Fruit fly (Drosophila melanogaster) whole organism, pupa: ENCODE measurements around the gene CG1105.

ENCODE experiments used
- CG10348 ChIP-seq: fragments of 200-800 bp; sonication (Bioruptor generic); IDR thresholded peaks from 2 replicates; pipeline ENCODE4 v1.3.6; 2022; ENCODE audit warnings: missing biosample characterization, missing genetic modification characterization
- CG12605 ChIP-seq: fragments of 200-800 bp; sonication (Bioruptor generic); IDR thresholded peaks from 2 replicates; pipeline ENCODE4 v1.3.6; 2022; ENCODE audit warnings: missing biosample characterization, missing genetic modification characterization
- CG14655 ChIP-seq: fragments of 200-800 bp; sonication (Bioruptor generic); optimal IDR thresholded peaks from 3 replicates; lab custom pipeline; 2017; ENCODE audit warnings: mild to moderate bottlenecking, missing biosample characterization, missing genetic modification reagents, missing genetic modification characterization
- CG15710 ChIP-seq: fragments of 200-800 bp; sonication (Bioruptor generic); optimal IDR thresholded peaks from 2 replicates; lab custom pipeline; 2018; ENCODE audit warnings: missing biosample characterization, mild to moderate bottlenecking, missing genetic modification characterization, moderate library complexity
- CG17806 ChIP-seq: fragments of 200-800 bp; sonication (Bioruptor generic); optimal IDR thresholded peaks from 2 replicates; lab custom pipeline; 2018; ENCODE audit warnings: missing biosample characterization, mild to moderate bottlenecking, missing genetic modification characterization, moderate library complexity
- CG32121 ChIP-seq: fragments of 200-800 bp; sonication (Bioruptor generic); IDR thresholded peaks from 2 replicates; pipeline ENCODE4 v1.3.6; 2022; ENCODE audit warnings: missing biosample characterization, missing genetic modification characterization
- CG34367 ChIP-seq: fragments of 200-800 bp; sonication (Bioruptor generic); optimal IDR thresholded peaks from 2 replicates; lab custom pipeline; 2018; ENCODE audit warnings: missing biosample characterization, mild to moderate bottlenecking, missing genetic modification characterization
- CG4496 ChIP-seq: fragments of 200-800 bp; sonication (Bioruptor generic); IDR thresholded peaks from 3 replicates; pipeline ENCODE4 v1.3.6; 2022; ENCODE audit warnings: missing biosample characterization, missing genetic modification characterization
- CG8159 ChIP-seq: fragments of 200-800 bp; sonication (Bioruptor generic); optimal IDR thresholded peaks from 3 replicates; lab custom pipeline; 2018; ENCODE audit warnings: missing biosample characterization, mild to moderate bottlenecking, missing genetic modification characterization, moderate library complexity
- CG8301 ChIP-seq: fragments of 200-800 bp; sonication (Bioruptor generic); optimal IDR thresholded peaks from 2 replicates; lab custom pipeline; 2018; ENCODE audit warnings: missing biosample characterization, mild to moderate bottlenecking, missing genetic modification characterization
- CG9948 ChIP-seq: fragments of 200-800 bp; sonication (Bioruptor generic); optimal IDR thresholded peaks from 2 replicates; lab custom pipeline; 2018; ENCODE audit warnings: missing biosample characterization, mild to moderate bottlenecking, missing genetic modification characterization, moderate library complexity
- D1 ChIP-seq: fragments of 200-800 bp; sonication (Bioruptor generic); optimal IDR thresholded peaks from 2 replicates; lab custom pipeline; 2018; ENCODE audit warnings: missing biosample characterization, mild to moderate bottlenecking, missing genetic modification characterization, moderate library complexity
- EcR ChIP-seq: fragments of 200-800 bp; sonication (Bioruptor generic); optimal IDR thresholded peaks from 3 replicates; lab custom pipeline; 2019; ENCODE audit warnings: missing biosample characterization, missing genetic modification characterization, mild to moderate bottlenecking, moderate library complexity, missing genetic modification reagents
- Ets98B ChIP-seq: fragments of 200-800 bp; sonication (Bioruptor generic); IDR thresholded peaks from 2 replicates; pipeline ENCODE4 v1.3.6; 2022; ENCODE audit warnings: missing biosample characterization, missing genetic modification characterization
- Pif1A ChIP-seq: fragments of 200-800 bp; sonication (Bioruptor generic); optimal IDR thresholded peaks from 3 replicates; lab custom pipeline; 2016; ENCODE audit warnings: missing biosample characterization, missing genetic modification characterization
- Pif1B ChIP-seq: fragments of 200-800 bp; sonication (Bioruptor generic); optimal IDR thresholded peaks from 3 replicates; lab custom pipeline; 2016; ENCODE audit warnings: missing biosample characterization, missing genetic modification characterization
- Snoo ChIP-seq: fragments of 200-800 bp; sonication (Bioruptor generic); optimal IDR thresholded peaks from 3 replicates; lab custom pipeline; 2017; ENCODE audit warnings: missing biosample characterization, mild to moderate bottlenecking, missing genetic modification characterization, inconsistent platforms
- fd96Ca ChIP-seq: fragments of 200-800 bp; sonication (Bioruptor generic); IDR thresholded peaks from 3 replicates; pipeline ENCODE4 v1.3.6; 2022; ENCODE audit warnings: missing biosample characterization, missing genetic modification characterization
- gl ChIP-seq: fragments of 200-800 bp; sonication (Bioruptor generic); optimal IDR thresholded peaks from 2 replicates; lab custom pipeline; 2018; ENCODE audit warnings: missing biosample characterization, mild to moderate bottlenecking, missing genetic modification characterization
- rn ChIP-seq: fragments of 200-800 bp; sonication (Bioruptor generic); IDR thresholded peaks from 2 replicates; pipeline ENCODE4 v1.3.6; 2022; ENCODE audit warnings: missing biosample characterization, missing genetic modification characterization

The CG1105 gene

DNA sequence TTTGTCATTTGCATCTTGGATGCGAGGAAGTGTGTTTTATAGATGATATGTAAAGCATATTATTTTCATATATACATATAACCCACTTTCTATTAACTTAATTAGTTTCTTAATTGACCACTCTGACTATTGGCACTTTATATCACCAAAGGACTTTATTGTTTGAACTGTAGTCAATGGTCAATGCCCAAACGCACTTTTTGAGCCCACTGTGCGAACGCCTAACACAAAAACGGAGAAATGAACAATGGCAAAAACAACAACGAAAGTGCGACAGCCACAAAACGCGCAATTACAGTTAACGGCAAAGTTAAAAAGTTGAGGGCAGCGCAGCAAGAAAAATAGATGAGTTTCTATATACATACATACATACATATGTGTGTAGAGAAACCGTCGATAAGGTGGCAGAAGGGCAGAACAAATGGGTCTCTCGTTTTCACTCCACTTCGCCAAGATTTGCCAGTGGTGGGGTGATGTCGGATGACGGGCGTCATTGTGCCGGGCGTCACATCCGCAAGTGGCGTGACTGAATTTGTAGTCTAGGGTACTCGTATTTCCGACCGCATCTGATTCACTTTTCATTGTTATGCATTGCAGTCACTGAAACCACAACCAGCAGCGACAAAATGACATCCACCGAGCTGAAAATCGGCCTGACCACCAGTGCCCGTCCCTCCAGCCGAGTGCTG lies 9.5 kb upstream of the CG1105 start:
- peak; percentile 19 for TF ChIP-seq CG17806 (tag; lab: Kevin White, UChicago)
- TF ChIP-seq CG8159 (tag; lab: Kevin White, UChicago) = no peak
- TF ChIP-seq fd96Ca = no peak
- TF ChIP-seq Pif1A (GFP tag; lab: Kevin White, UChicago) = no peak
- no peak for TF ChIP-seq gl (tag; lab: Kevin White, UChicago)
- TF ChIP-seq CG8301 (tag; lab: Kevin White, UChicago) = peak; percentile 35

DNA sequence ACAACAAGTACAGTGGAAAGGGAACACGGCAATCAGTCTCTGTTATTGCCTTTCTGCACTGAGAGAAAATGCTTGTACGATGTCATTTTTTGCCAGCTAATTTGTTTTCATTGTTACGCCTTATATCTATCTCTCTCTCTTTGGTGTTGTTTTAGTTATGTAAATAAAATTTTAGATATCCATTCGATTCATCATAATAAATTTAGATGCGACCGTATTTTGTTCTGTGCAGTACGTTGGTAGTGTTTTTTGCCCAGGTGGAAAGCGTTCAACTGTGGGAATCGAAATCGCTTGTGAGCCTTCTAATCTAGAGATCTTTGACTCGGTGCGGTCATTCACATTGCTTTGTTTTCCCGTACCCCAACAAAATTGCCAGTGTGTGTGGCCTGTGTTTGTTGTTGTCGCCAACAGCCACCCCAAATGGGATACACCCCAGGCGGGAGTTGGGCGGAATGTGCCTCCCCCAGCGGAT lies 8.8 kb upstream of the CG1105 start:
- TF ChIP-seq rn (no peak), gl (tag; lab: Kevin White, UChicago) (peak; percentile 82), CG15710 (tag; lab: Kevin White, UChicago) (peak; percentile 89), CG9948 (peak; percentile 90), Pif1B (GFP tag; lab: Kevin White, UChicago) (peak; percentile 93), CG8301 (tag; lab: Kevin White, UChicago) (peak; percentile 91), Pif1A (GFP tag; lab: Kevin White, UChicago) (peak; percentile 93), Ets98B (GFP tag; lab: Robert Waterston, UW) (no peak), CG14655 (GFP tag; lab: Kevin White, UChicago) (peak; percentile 92), CG32121 (GFP tag; lab: Robert Waterston, UW) (no peak), CG34367 (tag; lab: Kevin White, UChicago) (peak; percentile 89), CG10348 (GFP tag; lab: Robert Waterston, UW) (no peak), CG17806 (tag; lab: Kevin White, UChicago) (peak; percentile 92), EcR (peak; percentile 94), CG4496 (GFP tag; lab: Robert Waterston, UW) (no peak), CG8159 (tag; lab: Kevin White, UChicago) (peak; percentile 91), Snoo (tag; lab: Kevin White, UChicago) (peak; percentile 93), fd96Ca (no peak), CG12605 (GFP tag; lab: Robert Waterston, UW) (no peak)

DNA sequence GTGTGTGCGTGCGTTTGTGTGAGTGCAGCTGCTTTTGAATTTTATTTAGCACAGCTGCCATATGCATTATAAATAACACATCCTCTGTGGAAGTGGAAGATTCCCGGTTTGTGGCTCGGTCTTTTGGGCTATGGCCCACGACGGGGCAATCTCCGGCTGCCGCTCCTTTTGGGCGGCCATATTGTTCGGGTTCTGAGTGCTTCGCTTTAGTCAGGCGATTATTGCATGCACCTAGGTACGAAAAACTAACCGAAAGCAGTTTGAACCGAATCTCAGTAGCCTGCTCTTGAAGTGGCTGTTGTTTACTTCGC lies 8.1 kb upstream of the CG1105 start:
- TF ChIP-seq Pif1A (GFP tag; lab: Kevin White, UChicago) (no peak), CG15710 (tag; lab: Kevin White, UChicago) (no peak), CG14655 (GFP tag; lab: Kevin White, UChicago) (no peak), Ets98B (GFP tag; lab: Robert Waterston, UW) (no peak), CG32121 (GFP tag; lab: Robert Waterston, UW) (no peak), D1 (tag; lab: Kevin White, UChicago) (no peak), CG9948 (no peak)

DNA sequence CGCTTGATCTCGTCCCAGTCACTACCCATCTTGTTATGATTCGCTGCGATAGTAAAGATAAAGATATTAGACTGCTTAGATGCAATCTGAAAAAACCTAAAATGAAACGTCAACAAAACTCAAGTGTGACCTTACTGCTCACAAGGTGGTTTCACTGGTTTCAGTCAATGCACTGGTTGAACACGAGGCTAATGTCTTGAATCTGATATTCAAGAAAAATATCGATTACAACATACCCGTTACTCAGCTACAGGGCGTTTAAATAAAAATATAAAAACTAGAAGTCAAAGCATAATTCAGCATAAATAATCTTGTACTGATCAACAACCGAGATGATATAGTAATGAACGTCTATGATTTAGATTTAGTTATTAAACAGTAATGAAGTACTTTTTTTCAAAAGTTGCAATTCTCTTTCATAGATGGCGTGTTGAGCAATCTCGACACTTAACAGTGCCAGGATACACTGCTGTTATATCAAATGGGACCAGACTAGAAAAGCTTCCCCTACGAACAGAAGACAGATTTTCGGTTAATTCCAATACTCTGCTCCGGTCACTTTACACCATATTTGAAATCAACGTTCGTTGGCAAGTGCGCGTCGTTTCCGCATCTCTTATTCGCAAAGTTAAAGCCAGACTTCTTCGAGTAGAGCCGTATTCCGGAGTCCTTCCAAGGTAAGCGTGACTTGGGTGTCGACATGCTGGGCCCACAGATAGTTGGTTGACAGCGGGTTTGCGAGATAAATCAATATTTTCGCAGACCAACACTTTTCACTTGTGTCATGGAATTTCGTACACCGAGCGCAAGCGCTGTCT lies 7.6 kb upstream of the CG1105 start, which contains the start of the genes Ufl1 and CG1943:
TSS of gene Ufl1 (minus strand) at position 156 of the 818 bp plus-strand sequence.
TSS of gene CG1943 (plus strand) at position 563 of the 818 bp plus-strand sequence.
- TF ChIP-seq gl (tag; lab: Kevin White, UChicago) (no peak), CG32121 (GFP tag; lab: Robert Waterston, UW) (no peak), CG4496 (GFP tag; lab: Robert Waterston, UW) (no peak), D1 (tag; lab: Kevin White, UChicago) (no peak), Pif1A (GFP tag; lab: Kevin White, UChicago) (no peak)

DNA sequence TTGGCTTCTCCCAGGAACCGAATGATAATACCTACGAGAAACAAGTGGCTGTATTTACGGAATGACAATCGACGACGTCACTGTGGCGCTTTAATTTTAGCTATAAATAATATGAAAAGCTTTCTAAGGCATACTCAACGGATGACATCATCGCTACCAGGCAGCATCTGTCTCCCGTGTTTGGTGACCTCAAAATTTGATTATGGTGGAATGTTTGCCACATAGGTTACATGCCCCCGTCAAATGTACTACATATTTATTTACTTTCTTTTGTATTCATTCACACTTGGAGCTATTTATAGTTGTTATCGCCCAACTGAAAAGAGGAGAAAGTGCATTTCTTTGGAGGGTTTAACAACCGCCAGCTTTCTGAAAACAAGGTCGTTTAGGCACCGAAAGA lies 669 bp downstream of the CG1105 start:
- TF ChIP-seq CG15710 (tag; lab: Kevin White, UChicago) (no peak), CG12605 (GFP tag; lab: Robert Waterston, UW) (no peak), EcR (peak; percentile 60)

DNA sequence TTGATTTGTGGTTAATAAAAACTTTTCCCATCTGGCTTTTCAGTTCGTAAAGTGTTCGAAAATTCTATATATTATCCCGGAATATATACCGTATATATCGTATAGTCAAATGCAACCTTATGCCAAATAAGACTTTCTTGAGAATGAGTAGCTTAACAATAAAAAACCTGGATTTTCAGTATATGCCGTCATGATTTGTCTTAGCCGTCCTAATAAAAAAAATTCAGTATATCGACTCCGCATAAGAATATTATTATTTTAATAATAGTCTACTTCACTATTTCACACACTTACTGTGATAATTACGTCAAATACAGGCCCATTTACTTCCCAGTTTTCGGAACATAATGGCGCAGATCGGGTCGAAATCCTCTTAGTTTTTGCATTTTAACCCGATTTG lies 5.1 kb downstream of the CG1105 start, which contains the start of gene Mst84B:
TSS of gene Mst84B (plus strand) at position 301 of the 400 bp plus-strand sequence.
- TF ChIP-seq CG14655 (GFP tag; lab: Kevin White, UChicago) = no peak
- TF ChIP-seq CG17806 (tag; lab: Kevin White, UChicago) = no peak
- TF ChIP-seq D1 (tag; lab: Kevin White, UChicago) = no peak
- TF ChIP-seq CG10348 (GFP tag; lab: Robert Waterston, UW) = no peak

DNA sequence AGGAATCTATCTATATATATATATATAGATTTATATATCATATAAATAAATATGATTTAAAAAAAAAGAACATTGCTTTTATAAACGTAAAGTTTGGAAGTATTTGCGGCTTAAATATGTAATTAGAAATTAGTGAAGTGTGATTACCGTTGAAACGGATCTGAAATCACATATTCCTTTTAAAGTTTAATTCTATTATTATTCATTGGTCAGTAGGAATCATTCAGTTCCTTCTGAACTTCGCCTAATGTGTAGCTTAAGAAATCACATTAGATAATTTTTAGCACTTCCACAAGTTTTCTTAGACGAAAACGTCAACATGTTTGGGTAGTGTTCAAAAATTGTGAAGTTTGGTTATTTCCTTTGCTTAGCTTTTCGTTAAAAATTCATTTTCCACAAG lies 6.5 kb downstream of the CG1105 start, which contains the start of gene djl:
TSS of gene djl (plus strand) at position 301 of the 400 bp plus-strand sequence.
- TF ChIP-seq D1 (tag; lab: Kevin White, UChicago) (no peak), Pif1B (GFP tag; lab: Kevin White, UChicago) (no peak), CG9948 (no peak), rn (no peak), fd96Ca (no peak), Snoo (tag; lab: Kevin White, UChicago) (no peak), CG34367 (tag; lab: Kevin White, UChicago) (no peak), CG32121 (GFP tag; lab: Robert Waterston, UW) (no peak), CG4496 (GFP tag; lab: Robert Waterston, UW) (no peak), Ets98B (GFP tag; lab: Robert Waterston, UW) (no peak), CG8301 (tag; lab: Kevin White, UChicago) (no peak), EcR (no peak), CG10348 (GFP tag; lab: Robert Waterston, UW) (no peak), CG15710 (tag; lab: Kevin White, UChicago) (no peak), gl (tag; lab: Kevin White, UChicago) (no peak), Pif1A (GFP tag; lab: Kevin White, UChicago) (no peak), CG8159 (tag; lab: Kevin White, UChicago) (no peak), CG14655 (GFP tag; lab: Kevin White, UChicago) (no peak)
